Worm (Caenorhabditis elegans) whole organism, L2 larva: ENCODE data around the gene unc-68.

Experiments
- C34F6.9 ChIP-seq: fragments of 150-350 bp; optimal IDR thresholded peaks from 2 replicates; lab custom pipeline; 2014; ENCODE audit warnings: missing biosample characterization, missing genetic modification characterization
- F13H6.1 ChIP-seq: sonication (generic microtip); optimal IDR thresholded peaks from 2 replicates; lab custom pipeline; 2016; ENCODE audit warnings: missing genetic modification characterization, missing compliant biosample characterization
- crh-2 ChIP-seq: sonication (generic microtip); optimal IDR thresholded peaks from 2 replicates; lab custom pipeline; 2017; ENCODE audit warnings: missing biosample characterization, missing genetic modification characterization
- fos-1 ChIP-seq: fragments of 150-350 bp; optimal IDR thresholded peaks from 2 replicates; lab custom pipeline; 2014; ENCODE audit warnings: missing biosample characterization, missing genetic modification characterization
- lin-13 ChIP-seq: fragments of 150-350 bp; optimal IDR thresholded peaks from 2 replicates; lab custom pipeline; 2014; ENCODE audit warnings: missing biosample characterization, missing genetic modification reagents, missing genetic modification characterization
- lin-39 ChIP-seq: fragments of 150-350 bp; optimal IDR thresholded peaks from 2 replicates; lab custom pipeline; 2014; ENCODE audit warnings: missing biosample characterization, missing genetic modification reagents, missing genetic modification characterization
- lsy-2 ChIP-seq, 2 experiments: fragments of 150-350 bp in 1 of 2; sonication (generic microtip) in 1 of 2; optimal IDR thresholded peaks; 2 replicates each; lab custom pipeline; 2014 to 2017; ENCODE audit warnings: missing biosample characterization in 2 of 2, missing genetic modification characterization in 2 of 2
- nhr-25 ChIP-seq: fragments of 150-350 bp; sonication (generic microtip); optimal IDR thresholded peaks from 3 replicates; lab custom pipeline; 2014; ENCODE audit warnings: missing biosample characterization, missing genetic modification characterization
- nhr-6 ChIP-seq: fragments of 150-350 bp; optimal IDR thresholded peaks from 2 replicates; lab custom pipeline; 2014; ENCODE audit warnings: missing biosample characterization, missing genetic modification characterization
- unc-55 ChIP-seq: fragments of 150-350 bp; sonication (generic microtip); optimal IDR thresholded peaks from 3 replicates; lab custom pipeline; 2014; ENCODE audit warnings: missing biosample characterization, missing genetic modification reagents, missing genetic modification characterization
- unc-62 ChIP-seq: fragments of 150-350 bp; optimal IDR thresholded peaks from 2 replicates; lab custom pipeline; 2014; ENCODE audit warnings: missing biosample characterization, missing genetic modification reagents, missing genetic modification characterization
- ztf-11 ChIP-seq: sonication (generic microtip); optimal IDR thresholded peaks from 2 replicates; lab custom pipeline; 2017; ENCODE audit warnings: missing biosample characterization, missing genetic modification characterization

ce11 chrV:6854711-6855110 is 74.1 kb downstream of the unc-68 start, which contains the start of gene gpa-10:
- TF ChIP-seq lsy-2 (tag; optimal IDR thresholded peaks at IDR 0.05; lab: Kevin White, UChicago) (no peak), crh-2 (tag; lab: Kevin White, UChicago) (no peak), nhr-6 (tag; lab: Kevin White, UChicago) (no peak), C34F6.9 (tag; lab: Kevin White, UChicago) (no peak), lin-13 (GFP tag; lab: Kevin White, UChicago) (no peak), unc-62 (no peak), unc-55 (GFP tag; lab: Kevin White, UChicago) (no peak), F13H6.1 (tag; lab: Kevin White, UChicago) (no peak), lin-39 (tag; lab: Kevin White, UChicago) (no peak), fos-1 (no peak), nhr-25 (tag; lab: Kevin White, UChicago) (no peak), ztf-11 (tag; lab: Kevin White, UChicago) (no peak)
